Fruit fly (Drosophila melanogaster) whole organism, embryonic: Measurements from ENCODE around the gene Ifrd1.

Experiments
- B-H1 ChIP-seq: fragments of 200-800 bp; sonication (Bioruptor generic); IDR thresholded peaks from 3 replicates; pipeline ENCODE4 v1.3.6; 2022; ENCODE audit warnings: missing biosample characterization, missing genetic modification characterization
- Blimp-1 ChIP-seq: fragments of 200-800 bp; sonication (Bioruptor generic); optimal IDR thresholded peaks from 3 replicates; lab custom pipeline; 2018; ENCODE audit warnings: missing biosample characterization, missing genetic modification characterization, mild to moderate bottlenecking, moderate library complexity, missing genetic modification reagents
- CG10366 ChIP-seq: fragments of 200-800 bp; sonication (Bioruptor generic); IDR thresholded peaks from 2 replicates; pipeline ENCODE4 v1.3.6; 2022; ENCODE audit warnings: missing biosample characterization, missing genetic modification characterization
- CG10565 ChIP-seq: fragments of 200-800 bp; sonication (Bioruptor generic); optimal IDR thresholded peaks from 3 replicates; lab custom pipeline; 2016; ENCODE audit warnings: missing biosample characterization, mild to moderate bottlenecking, missing genetic modification characterization
- CG11723 ChIP-seq: fragments of 200-800 bp; sonication (Bioruptor generic); optimal IDR thresholded peaks from 2 replicates; lab custom pipeline; 2017; ENCODE audit warnings: missing biosample characterization, mild to moderate bottlenecking, missing genetic modification characterization
- CG12391 ChIP-seq: fragments of 200-800 bp; sonication (Bioruptor generic); optimal IDR thresholded peaks from 3 replicates; lab custom pipeline; 2018; ENCODE audit warnings: missing biosample characterization, mild to moderate bottlenecking, missing genetic modification characterization, moderate library complexity
- CG12744 ChIP-seq: fragments of 200-800 bp; sonication (Bioruptor generic); optimal IDR thresholded peaks from 2 replicates; lab custom pipeline; 2016; ENCODE audit warnings: missing biosample characterization, missing genetic modification characterization
- CG13424 ChIP-seq: fragments of 200-800 bp; sonication (Bioruptor generic); optimal IDR thresholded peaks from 2 replicates; lab custom pipeline; 2019; ENCODE audit warnings: missing biosample characterization, mild to moderate bottlenecking, missing genetic modification characterization, moderate library complexity
- CG13894 ChIP-seq: fragments of 200-800 bp; sonication (Bioruptor generic); optimal IDR thresholded peaks from 3 replicates; lab custom pipeline; 2018; ENCODE audit warnings: missing biosample characterization, mild to moderate bottlenecking, missing genetic modification characterization, moderate library complexity
- CG18619 ChIP-seq: fragments of 200-800 bp; sonication (Bioruptor generic); optimal IDR thresholded peaks from 3 replicates; lab custom pipeline; 2017; ENCODE audit warnings: missing biosample characterization, mild to moderate bottlenecking, missing genetic modification characterization
- CG2199 ChIP-seq: fragments of 200-800 bp; sonication (Bioruptor generic); IDR thresholded peaks from 3 replicates; pipeline ENCODE4 v1.3.6; 2022; ENCODE audit warnings: missing biosample characterization, missing genetic modification characterization
- CG2875 ChIP-seq: fragments of 200-800 bp; sonication (Bioruptor generic); optimal IDR thresholded peaks from 2 replicates; lab custom pipeline; 2017; ENCODE audit warnings: missing biosample characterization, mild to moderate bottlenecking, missing genetic modification characterization, missing genetic modification reagents
- CG30020 ChIP-seq: fragments of 200-800 bp; optimal IDR thresholded peaks from 2 replicates; lab custom pipeline; 2019; ENCODE audit warnings: missing biosample characterization, mild to moderate bottlenecking, missing genetic modification characterization, moderate library complexity
- CG32772 ChIP-seq: fragments of 200-800 bp; sonication (Bioruptor generic); IDR thresholded peaks from 2 replicates; pipeline ENCODE4 v1.3.6; 2022; ENCODE audit warnings: missing biosample characterization, missing genetic modification characterization
- CG6254 ChIP-seq: fragments of 200-800 bp; sonication (Bioruptor generic); optimal IDR thresholded peaks from 3 replicates; lab custom pipeline; 2017; ENCODE audit warnings: mild to moderate bottlenecking, missing biosample characterization, missing genetic modification reagents, missing genetic modification characterization
- CG9215 ChIP-seq: fragments of 200-800 bp; sonication (Bioruptor generic); IDR thresholded peaks from 2 replicates; pipeline ENCODE4 v1.3.6; 2022; ENCODE audit warnings: missing biosample characterization, missing genetic modification characterization
- CG9437 ChIP-seq: fragments of 200-800 bp; sonication (Bioruptor generic); optimal IDR thresholded peaks from 2 replicates; lab custom pipeline; 2018; ENCODE audit warnings: missing biosample characterization, mild to moderate bottlenecking, missing genetic modification characterization
- Doc2 ChIP-seq: fragments of 200-800 bp; sonication (Bioruptor generic); IDR thresholded peaks from 2 replicates; pipeline ENCODE4 v1.3.6; 2022; ENCODE audit warnings: missing biosample characterization, missing genetic modification characterization
- E2f1 ChIP-seq: fragments of 200-800 bp; sonication (Bioruptor generic); IDR thresholded peaks from 2 replicates; pipeline ENCODE4 v1.3.6; 2022; ENCODE audit warnings: missing biosample characterization, missing genetic modification characterization
- E2f2 ChIP-seq: fragments of 200-800 bp; sonication (Bioruptor generic); IDR thresholded peaks from 2 replicates; pipeline ENCODE4 v1.3.6; 2022; ENCODE audit warnings: missing biosample characterization, missing genetic modification characterization
- Lhr ChIP-seq: fragments of 200-800 bp; sonication (Bioruptor generic); optimal IDR thresholded peaks from 3 replicates; lab custom pipeline; 2017; ENCODE audit warnings: mild to moderate bottlenecking, missing biosample characterization, missing genetic modification reagents, missing genetic modification characterization
- NFAT ChIP-seq: fragments of 200-800 bp; sonication (Bioruptor generic); IDR thresholded peaks from 2 replicates; pipeline ENCODE4 v1.3.6; 2022; ENCODE audit warnings: missing biosample characterization, missing genetic modification characterization
- Nf-YC ChIP-seq: fragments of 200-800 bp; optimal IDR thresholded peaks from 3 replicates; lab custom pipeline; 2019; ENCODE audit warnings: missing biosample characterization, mild to moderate bottlenecking, missing genetic modification characterization, moderate library complexity
- Ptx1 ChIP-seq: fragments of 200-800 bp; sonication (Bioruptor generic); IDR thresholded peaks from 2 replicates; pipeline ENCODE4 v1.3.6; 2022; ENCODE audit warnings: missing biosample characterization, missing genetic modification characterization
- Rx ChIP-seq: fragments of 200-800 bp; sonication (Bioruptor generic); IDR thresholded peaks from 2 replicates; pipeline ENCODE4 v1.3.6; 2022; ENCODE audit warnings: missing biosample characterization, missing genetic modification characterization
- Sin3A ChIP-seq: fragments of >200 bp; optimal IDR thresholded peaks from 2 replicates; lab custom pipeline; 2018
- Usf ChIP-seq: fragments of 200-800 bp; sonication (Bioruptor generic); optimal IDR thresholded peaks from 2 replicates; lab custom pipeline; 2017; ENCODE audit warnings: missing genotype, missing biosample characterization, missing genetic modification characterization
- Xbp1 ChIP-seq: fragments of 200-800 bp; sonication (Bioruptor generic); optimal IDR thresholded peaks from 3 replicates; lab custom pipeline; 2016; ENCODE audit warnings: missing biosample characterization, mild to moderate bottlenecking, missing genetic modification characterization
- ash1 ChIP-seq: fragments of 200-800 bp; sonication (Bioruptor generic); optimal IDR thresholded peaks from 2 replicates; lab custom pipeline; 2018; ENCODE audit warnings: missing biosample characterization, mild to moderate bottlenecking, missing genetic modification characterization
- croc ChIP-seq: fragments of 200-800 bp; sonication (Bioruptor generic); conservative IDR thresholded peaks from 3 replicates; pipeline ENCODE4 v1.3.6; 2022; ENCODE audit warnings: missing biosample characterization, missing genetic modification characterization
- emc ChIP-seq: fragments of 200-800 bp; sonication (Bioruptor generic); optimal IDR thresholded peaks from 2 replicates; lab custom pipeline; 2016; ENCODE audit warnings: missing biosample characterization, missing genetic modification characterization
- en ChIP-seq: fragments of 200-800 bp; sonication (Bioruptor generic); optimal IDR thresholded peaks from 2 replicates; lab custom pipeline; 2016; ENCODE audit warnings: missing biosample characterization, missing genetic modification characterization
- esg ChIP-seq: fragments of 200-800 bp; sonication (Bioruptor generic); conservative IDR thresholded peaks from 2 replicates; pipeline ENCODE4 v1.3.6; 2022; ENCODE audit warnings: missing biosample characterization, missing genetic modification characterization
- fru ChIP-seq: fragments of >200 bp; optimal IDR thresholded peaks from 2 replicates; lab custom pipeline; 2017
- gfzf ChIP-seq: fragments of 200-800 bp; sonication (Bioruptor generic); optimal IDR thresholded peaks from 2 replicates; lab custom pipeline; 2016; ENCODE audit warnings: missing biosample characterization, mild to moderate bottlenecking, missing genetic modification characterization, moderate library complexity
- h ChIP-seq: fragments of >200 bp; optimal IDR thresholded peaks from 2 replicates; lab custom pipeline; 2017
- her ChIP-seq: fragments of 200-800 bp; sonication (Bioruptor generic); optimal IDR thresholded peaks from 2 replicates; lab custom pipeline; 2016; ENCODE audit warnings: missing biosample characterization, missing genetic modification characterization
- knrl ChIP-seq: fragments of 200-800 bp; sonication (Bioruptor generic); IDR thresholded peaks from 3 replicates; pipeline ENCODE4 v1.3.6; 2022; ENCODE audit warnings: missing biosample characterization, missing genetic modification characterization; ENCODE audit not compliant: partially characterized antibody
- luna ChIP-seq: fragments of 200-800 bp; sonication (Bioruptor generic); optimal IDR thresholded peaks from 2 replicates; lab custom pipeline; 2016; ENCODE audit warnings: missing biosample characterization, missing genetic modification characterization
- nerfin-2 ChIP-seq: fragments of 200-800 bp; sonication (Bioruptor generic); IDR thresholded peaks from 2 replicates; pipeline ENCODE4 v1.3.6; 2022; ENCODE audit warnings: missing biosample characterization, missing genetic modification characterization; ENCODE audit not compliant: partially characterized antibody
- odd ChIP-seq: fragments of 200-800 bp; sonication (Bioruptor generic); optimal IDR thresholded peaks from 2 replicates; lab custom pipeline; 2017; ENCODE audit warnings: missing biosample characterization, mild to moderate bottlenecking, missing genetic modification characterization
- p53 ChIP-seq: fragments of 200-800 bp; sonication (Bioruptor generic); optimal IDR thresholded peaks from 2 replicates; lab custom pipeline; 2016; ENCODE audit warnings: missing biosample characterization, missing genetic modification characterization
- phol ChIP-seq: fragments of 200-800 bp; sonication (Bioruptor generic); optimal IDR thresholded peaks from 3 replicates; lab custom pipeline; 2018; ENCODE audit warnings: missing biosample characterization, mild to moderate bottlenecking, missing genetic modification characterization, moderate library complexity
- rib ChIP-seq: fragments of 200-800 bp; sonication (Bioruptor generic); IDR thresholded peaks from 2 replicates; pipeline ENCODE4 v1.3.6; 2022; ENCODE audit warnings: missing biosample characterization, missing genetic modification characterization
- row ChIP-seq: fragments of 200-800 bp; sonication (Bioruptor generic); IDR thresholded peaks from 3 replicates; pipeline ENCODE4 v1.3.6; 2022; ENCODE audit warnings: missing biosample characterization, missing genetic modification characterization
- run ChIP-seq: fragments of 200-800 bp; sonication (Bioruptor generic); optimal IDR thresholded peaks from 3 replicates; lab custom pipeline; 2018; ENCODE audit warnings: missing biosample characterization, mild to moderate bottlenecking, missing genetic modification characterization
- shn ChIP-seq: fragments of 200-800 bp; sonication (Bioruptor generic); optimal IDR thresholded peaks from 3 replicates; lab custom pipeline; 2016; ENCODE audit warnings: missing biosample characterization, missing genetic modification characterization
- tap ChIP-seq: fragments of 200-800 bp; optimal IDR thresholded peaks from 3 replicates; lab custom pipeline; 2019; ENCODE audit warnings: missing biosample characterization, mild to moderate bottlenecking, missing genetic modification characterization, moderate library complexity
- tll ChIP-seq, 2 experiments: fragments of 200-800 bp in 1 of 2; fragments of >200 bp in 1 of 2; sonication (Bioruptor generic) in 1 of 2; optimal IDR thresholded peaks; 2 replicates each; lab custom pipeline; 2017 to 2019; ENCODE audit warnings: missing biosample characterization in 2 of 2, missing genetic modification characterization in 2 of 2, mild to moderate bottlenecking in 1 of 2, moderate library complexity in 1 of 2
- wdn ChIP-seq: fragments of 200-800 bp; sonication (Bioruptor generic); IDR thresholded peaks from 2 replicates; pipeline ENCODE4 v1.3.6; 2022; ENCODE audit warnings: missing biosample characterization, missing genetic modification characterization
- zfh2 ChIP-seq: fragments of 200-800 bp; sonication (Bioruptor generic); optimal IDR thresholded peaks from 2 replicates; lab custom pipeline; 2016; ENCODE audit warnings: missing biosample characterization, missing genetic modification characterization

The Ifrd1 gene

dm6 chr2L:2882968-2883702, 8.8 kb upstream of the Ifrd1 start (continued):
- no peak for TF ChIP-seq fru (lab: Kevin White, UChicago)
- TF ChIP-seq shn (GFP tag; lab: Kevin White, UChicago), result no peak
- TF ChIP-seq tap (tag; lab: Kevin White, UChicago), result no peak
- TF ChIP-seq CG6254 (GFP tag; lab: Kevin White, UChicago), result no peak
- peak; percentile 42 for TF ChIP-seq Xbp1
- no peak for TF ChIP-seq Usf (GFP tag; lab: Kevin White, UChicago)
- peak; percentile 20 for TF ChIP-seq Sin3A
- TF ChIP-seq row (GFP tag; lab: Robert Waterston, UW), result peak; percentile 79
- 0 out of 2 replicates have a peak, but pooled peaks have one; percentile 40 for TF ChIP-seq Ptx1 (GFP tag; lab: Robert Waterston, UW)
- peak; percentile 15 for TF ChIP-seq run (tag; lab: Kevin White, UChicago)
- TF ChIP-seq E2f2 (GFP tag; lab: Robert Waterston, UW), result no peak; the same call in 1 of the 2 replicates
- no peak for TF ChIP-seq nerfin-2
- no peak for TF ChIP-seq CG30020 (tag; lab: Kevin White, UChicago)
- peak; percentile 21 for TF ChIP-seq CG2875 (GFP tag; lab: Kevin White, UChicago)
- peak; percentile 46 for TF ChIP-seq odd (GFP tag; lab: Kevin White, UChicago)
- peak; percentile 25 for TF ChIP-seq CG13894 (tag; lab: Kevin White, UChicago)
- peak; percentile 8 for TF ChIP-seq CG11723 (GFP tag; lab: Kevin White, UChicago)
- TF ChIP-seq zfh2 (GFP tag; lab: Kevin White, UChicago), result peak; percentile 62
- no peak for TF ChIP-seq CG18619
- peak; percentile 35; the same call in 1 of the 2 replicates for TF ChIP-seq CG10366 (GFP tag; lab: Robert Waterston, UW)
- peak; percentile 25 for TF ChIP-seq en (GFP tag; lab: Kevin White, UChicago)
- no peak for TF ChIP-seq wdn (GFP tag; lab: Robert Waterston, UW)
- TF ChIP-seq luna (GFP tag; lab: Kevin White, UChicago), result no peak
- peak; percentile 58 for TF ChIP-seq CG12391
- no peak for TF ChIP-seq p53 (GFP tag; lab: Kevin White, UChicago)
- TF ChIP-seq CG12744 (GFP tag; lab: Kevin White, UChicago), result no peak
- TF ChIP-seq B-H1 (GFP tag; lab: Robert Waterston, UW), result peak; percentile 10; the same call in 1 of the 3 replicates
- peak; percentile 25 for TF ChIP-seq gfzf (GFP tag; lab: Kevin White, UChicago)
- no peak for TF ChIP-seq croc (GFP tag; lab: Robert Waterston, UW)
- no peak for TF ChIP-seq CG32772
- no peak for TF ChIP-seq CG9215 (GFP tag; lab: Robert Waterston, UW)
- peak; percentile 48 for TF ChIP-seq phol (tag; lab: Kevin White, UChicago)
- TF ChIP-seq tll (GFP tag; optimal IDR thresholded peaks at IDR 0.05; lab: Kevin White, UChicago), result no peak
- TF ChIP-seq esg (GFP tag; lab: Robert Waterston, UW), result no peak; the same call in 1 of the 2 replicates
- no peak for TF ChIP-seq rib (GFP tag; lab: Robert Waterston, UW)
- TF ChIP-seq Rx (GFP tag; lab: Robert Waterston, UW), result no peak
- TF ChIP-seq NFAT (GFP tag; lab: Robert Waterston, UW), result no peak
- TF ChIP-seq CG10565 (GFP tag; lab: Kevin White, UChicago), result no peak
- peak; percentile 47 for TF ChIP-seq CG13424
- TF ChIP-seq E2f1 (GFP tag; lab: Robert Waterston, UW), result 0 out of 2 replicates have a peak, but pooled peaks have one; percentile 7
- 0 out of 3 replicates have a peak, but pooled peaks have one; percentile 69 for TF ChIP-seq CG2199
- peak; percentile 19 for TF ChIP-seq Blimp-1 (GFP tag; lab: Kevin White, UChicago)
- peak; percentile 32 for TF ChIP-seq her
- TF ChIP-seq ash1 (GFP tag; lab: Kevin White, UChicago), result no peak
- TF ChIP-seq emc (GFP tag; lab: Kevin White, UChicago), result peak; percentile 26
- TF ChIP-seq Nf-YC, result peak; percentile 55
- TF ChIP-seq knrl (GFP tag; lab: Robert Waterston, UW), result no peak
- no peak for TF ChIP-seq Lhr
- TF ChIP-seq CG9437 (GFP tag; lab: Kevin White, UChicago), result peak; percentile 99
- TF ChIP-seq Doc2 (GFP tag; lab: Robert Waterston, UW), result no peak
- TF ChIP-seq h (lab: Kevin White, UChicago), result no peak
